Worm (Caenorhabditis elegans): Measurements from ENCODE around the gene C05E11.6.

DNA sequence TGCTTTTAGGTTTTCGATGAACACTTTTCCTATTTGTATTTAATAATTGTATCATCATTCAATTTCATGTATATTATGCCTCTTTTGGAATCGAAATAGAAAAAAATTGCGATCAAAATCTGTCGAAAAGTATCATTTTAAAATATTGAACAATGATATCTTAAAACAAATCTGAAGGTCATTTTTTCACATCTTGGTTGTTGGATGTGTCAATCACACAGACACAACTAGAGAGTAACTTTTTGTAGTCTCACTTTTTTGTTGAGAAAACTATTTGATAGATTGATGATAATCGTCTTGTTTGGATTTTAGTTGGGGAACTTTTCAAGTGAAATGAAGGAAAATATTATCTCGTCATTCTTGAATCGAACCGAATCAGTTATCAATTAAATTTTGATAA, 7.3 kb downstream of the C05E11.6 start:
- TF ChIP-seq unc-39 (tag; optimal IDR thresholded peaks at IDR 0.05) (no peak), mep-1 (tag; optimal IDR thresholded peaks at IDR 0.05) (no peak), unc-62 (GFP tag; optimal IDR thresholded peaks at IDR 0.05) (no peak), nhr-237 (tag; optimal IDR thresholded peaks at IDR 0.05) (no peak), unc-120 (tag; optimal IDR thresholded peaks at IDR 0.05; ENCODE audit: poor library complexity, severe bottlenecking) (no peak), elt-1 (tag; optimal IDR thresholded peaks at IDR 0.05; ENCODE audit: borderline replicate concordance, insufficient read depth) (no peak), ztf-11 (tag; optimal IDR thresholded peaks at IDR 0.05) (no peak), ceh-43 (GFP tag; optimal IDR thresholded peaks at IDR 0.05) (no peak), pha-4 (tag; optimal IDR thresholded peaks at IDR 0.05) (no peak), snpc-4 (tag; optimal IDR thresholded peaks at IDR 0.05) (no peak), nhr-28 (tag; optimal IDR thresholded peaks at IDR 0.05) (no peak), lsy-2 (tag; optimal IDR thresholded peaks at IDR 0.05) (no peak)
